Worm (Caenorhabditis elegans) whole organism, L4 larva: ENCODE results near the gene F38C2.4.

Experiments
- F37D6.2 ChIP-seq: sonication (generic microtip); optimal IDR thresholded peaks from 2 replicates; lab custom pipeline; 2016; ENCODE audit warnings: mild to moderate bottlenecking, missing genetic modification characterization, missing compliant biosample characterization
- F44E2.7 ChIP-seq: fragments of 200-800 bp; sonication (Bioruptor generic); IDR thresholded peaks from 2 replicates; pipeline ENCODE4 v2.1.2; 2022; ENCODE audit warnings: missing genetic modification characterization, missing compliant biosample characterization
- T20F7.1 ChIP-seq: fragments of 200-800 bp; sonication (Bioruptor generic); optimal IDR thresholded peaks from 2 replicates; lab custom pipeline; 2018; ENCODE audit warnings: mild to moderate bottlenecking, missing genetic modification characterization, missing compliant biosample characterization
- Y105C5A.15 ChIP-seq: fragments of 200-800 bp; sonication (Bioruptor generic); IDR thresholded peaks from 2 replicates; pipeline ENCODE4 v1.3.6; 2022; ENCODE audit warnings: missing genetic modification characterization, missing compliant biosample characterization
- ama-1 ChIP-seq: fragments of 150-350 bp; optimal IDR thresholded peaks from 2 replicates; lab custom pipeline; 2014; ENCODE audit warnings: inconsistent platforms, mixed read lengths
- arid-1 ChIP-seq: fragments of 200-800 bp; sonication (Bioruptor generic); conservative IDR thresholded peaks from 2 replicates; pipeline ENCODE4 v1.3.6; 2022; ENCODE audit warnings: missing genetic modification reagents, missing genetic modification characterization, missing compliant biosample characterization
- ceh-20 ChIP-seq: fragments of 200-800 bp; sonication (Bioruptor generic); IDR thresholded peaks from 2 replicates; pipeline ENCODE4 v1.3.6; 2022; ENCODE audit warnings: missing genetic modification reagents, missing genetic modification characterization, missing compliant biosample characterization
- ceh-82 ChIP-seq: sonication (generic microtip); optimal IDR thresholded peaks from 2 replicates; lab custom pipeline; 2017; ENCODE audit warnings: missing biosample characterization, missing genetic modification characterization
- dmd-8 ChIP-seq: fragments of 200-800 bp; sonication (Bioruptor generic); IDR thresholded peaks from 2 replicates; pipeline ENCODE4 v1.3.6; 2022; ENCODE audit warnings: missing genetic modification characterization, missing compliant biosample characterization
- duxl-1 ChIP-seq: sonication (generic microtip); optimal IDR thresholded peaks from 2 replicates; lab custom pipeline; 2016; ENCODE audit warnings: mild to moderate bottlenecking, missing genetic modification characterization, moderate library complexity, missing compliant biosample characterization; ENCODE audit not compliant: poor library complexity
- egl-27 ChIP-seq: sonication (generic microtip); optimal IDR thresholded peaks from 3 replicates; lab custom pipeline; 2017; ENCODE audit warnings: missing biosample characterization, missing genetic modification reagents, missing genetic modification characterization
- hmg-1.1 ChIP-seq: fragments of 200-800 bp; sonication (Bioruptor generic); IDR thresholded peaks from 2 replicates; pipeline ENCODE4 v1.3.6; 2022; ENCODE audit warnings: missing genetic modification reagents, missing genetic modification characterization, missing compliant biosample characterization
- lin-15B ChIP-seq: fragments of 150-350 bp; sonication (generic microtip); optimal IDR thresholded peaks from 3 replicates; lab custom pipeline; 2014; ENCODE audit warnings: missing biosample characterization, missing genetic modification characterization
- lin-38 ChIP-seq: fragments of 200-800 bp; sonication (Bioruptor generic); IDR thresholded peaks from 2 replicates; pipeline ENCODE4 v1.3.6; 2022; ENCODE audit warnings: missing genetic modification reagents, missing genetic modification characterization, missing compliant biosample characterization
- lir-3 ChIP-seq: sonication (generic microtip); optimal IDR thresholded peaks from 2 replicates; lab custom pipeline; 2016; ENCODE audit warnings: mild to moderate bottlenecking, missing genetic modification characterization, missing compliant biosample characterization
- lsy-2 ChIP-seq, 2 experiments: fragments of 150-350 bp in 1 of 2; sonication (generic microtip) in 1 of 2; optimal IDR thresholded peaks; 2 replicates each; lab custom pipeline; 2014 to 2017; ENCODE audit warnings: missing biosample characterization in 2 of 2, missing genetic modification characterization in 2 of 2
- madf-5 ChIP-seq, 2 experiments: fragments of 200-800 bp; sonication (Bioruptor generic); IDR thresholded peaks; 2 replicates each; pipeline ENCODE4 v1.3.6; 2022; ENCODE audit warnings: missing compliant biosample characterization in 2 of 2, missing genetic modification characterization in 2 of 2
- madf-9 ChIP-seq: fragments of 200-800 bp; sonication (Bioruptor generic); conservative IDR thresholded peaks from 2 replicates; pipeline ENCODE4 v1.3.6; 2022; ENCODE audit warnings: missing genetic modification reagents, missing genetic modification characterization, missing compliant biosample characterization
- mep-1 ChIP-seq: fragments of 150-350 bp; sonication (generic microtip); optimal IDR thresholded peaks from 3 replicates; lab custom pipeline; 2014; ENCODE audit warnings: missing biosample characterization, missing genetic modification characterization
- nhr-76 ChIP-seq: fragments of 150-350 bp; optimal IDR thresholded peaks from 2 replicates; lab custom pipeline; 2014; ENCODE audit warnings: missing biosample characterization, missing genetic modification characterization
- php-3 ChIP-seq: fragments of 200-800 bp; sonication (Bioruptor generic); IDR thresholded peaks from 2 replicates; pipeline ENCODE4 v1.3.6; 2022; ENCODE audit warnings: missing genetic modification reagents, missing genetic modification characterization, missing compliant biosample characterization
- pqm-1 ChIP-seq: sonication (generic microtip); optimal IDR thresholded peaks from 2 replicates; lab custom pipeline; 2017; ENCODE audit warnings: missing biosample characterization, missing genetic modification characterization
- saeg-2 ChIP-seq: fragments of 200-800 bp; sonication (Bioruptor generic); IDR thresholded peaks from 2 replicates; pipeline ENCODE4 v1.3.6; 2022; ENCODE audit warnings: missing genetic modification reagents, missing genetic modification characterization, missing compliant biosample characterization
- skn-1 ChIP-seq: fragments of 150-350 bp; optimal IDR thresholded peaks from 2 replicates; lab custom pipeline; 2014; ENCODE audit warnings: missing biosample characterization, missing genetic modification characterization
- snpc-1.2 ChIP-seq: fragments of 200-800 bp; sonication (Bioruptor generic); IDR thresholded peaks from 2 replicates; pipeline ENCODE4 v1.3.6; 2022; ENCODE audit warnings: missing genetic modification reagents, missing genetic modification characterization, missing compliant biosample characterization
- unc-39 ChIP-seq: sonication (generic microtip); optimal IDR thresholded peaks from 2 replicates; lab custom pipeline; 2017; ENCODE audit warnings: missing biosample characterization, missing genetic modification characterization
- unc-62 ChIP-seq, 3 experiments: fragments of 150-350 bp in 1 of 3; sonication (generic microtip); optimal IDR thresholded peaks in 2 of 3; peaks in 1 of 3; 1 replicate in 1 of 3; 2 replicates in 2 of 3; lab custom pipeline; 2014 to 2017; ENCODE audit warnings: missing biosample characterization in 3 of 3, missing genetic modification characterization in 3 of 3, missing genetic modification reagents in 3 of 3, missing genotype in 1 of 3
- zfp-2 ChIP-seq: sonication (generic microtip); optimal IDR thresholded peaks from 2 replicates; lab custom pipeline; 2016; ENCODE audit warnings: mild to moderate bottlenecking, missing genetic modification characterization, missing compliant biosample characterization
- zip-11 ChIP-seq: fragments of 200-800 bp; sonication (Bioruptor generic); IDR thresholded peaks from 2 replicates; pipeline ENCODE4 v1.3.6; 2022; ENCODE audit warnings: missing genetic modification characterization, missing compliant biosample characterization
- zip-2 ChIP-seq: fragments of 150-350 bp; optimal IDR thresholded peaks from 2 replicates; lab custom pipeline; 2014; ENCODE audit warnings: missing biosample characterization, missing genetic modification characterization
- ztf-11 ChIP-seq: fragments of 150-350 bp; optimal IDR thresholded peaks from 2 replicates; lab custom pipeline; 2014; ENCODE audit warnings: missing biosample characterization, missing genetic modification characterization

F38C2.4 gene

DNA sequence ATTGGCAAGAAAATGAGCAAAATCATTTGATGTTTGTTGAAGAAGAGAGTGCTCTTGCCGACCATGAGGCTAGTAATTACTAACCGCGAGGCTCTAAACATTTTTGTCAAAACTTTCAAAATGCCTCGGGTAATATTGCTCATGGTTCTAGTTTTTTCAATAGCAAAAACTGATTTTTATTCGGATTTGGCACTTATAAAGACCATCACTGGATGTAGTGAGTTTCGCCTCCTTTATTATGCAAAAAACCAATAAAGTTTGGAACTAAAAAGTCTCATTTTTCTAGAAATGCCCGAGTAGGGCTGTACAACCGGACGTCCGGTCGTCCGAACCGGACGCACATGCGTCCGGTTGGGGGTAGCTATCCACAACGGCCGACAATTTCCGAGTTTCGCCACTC lies 38.0 kb upstream of the F38C2.4 start, which contains the start of the genes hpa-1 and irld-39:
hpa-1 (minus strand) TSS at position 101 of the 400 bp plus-strand sequence.
irld-39 (plus strand) TSS at position 121 of the 400 bp plus-strand sequence.
- no peak for TF ChIP-seq php-3 (GFP tag; lab: Robert Waterston, UW)

DNA sequence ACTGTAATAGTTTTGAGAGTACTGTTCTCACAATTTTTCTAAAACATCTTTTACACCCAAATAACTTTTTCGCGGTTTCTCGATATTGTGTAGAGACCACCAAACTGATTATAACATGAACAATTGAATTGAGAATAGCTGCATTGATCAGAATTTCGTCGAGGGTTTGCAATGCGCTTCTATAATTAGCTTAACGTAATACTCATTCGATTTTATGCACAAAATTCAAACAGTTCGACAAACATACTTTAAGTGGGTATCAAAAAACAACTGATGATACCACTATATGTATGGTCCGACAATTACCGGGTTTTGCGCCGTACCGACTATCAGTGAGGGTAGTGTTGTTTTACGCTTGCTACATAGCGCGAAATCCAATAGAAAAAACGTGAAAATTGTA lies 34.2 kb upstream of the F38C2.4 start:
- TF ChIP-seq egl-27 (tag; lab: Kevin White, UChicago): no peak
- TF ChIP-seq snpc-1.2 (GFP tag; lab: Robert Waterston, UW): peak; percentile 64
- TF ChIP-seq, all 104 proteins: peak for 1

DNA sequence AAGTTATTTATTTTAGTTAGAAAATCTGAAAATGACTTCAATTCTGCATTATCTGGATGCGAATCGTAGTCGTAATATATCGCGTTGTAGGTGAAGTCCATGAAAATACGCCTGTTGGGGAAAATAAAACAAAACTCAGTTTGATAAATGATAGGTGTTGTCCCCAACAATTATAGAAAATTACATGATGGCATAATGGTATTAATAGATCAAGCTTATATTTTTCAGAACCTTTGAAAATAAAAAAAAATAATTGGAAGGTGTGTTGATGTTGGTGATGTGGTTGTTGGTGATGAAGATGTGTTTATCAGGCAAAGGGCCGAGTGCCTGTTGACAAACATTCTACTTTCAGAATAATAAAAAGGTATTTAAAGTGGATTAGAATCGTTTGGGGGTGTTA lies 32.5 kb upstream of the F38C2.4 start, which contains the start of gene srw-61:
srw-61 (minus strand) TSS at position 101 of the 400 bp plus-strand sequence.
- TF ChIP-seq dmd-8 (GFP tag; lab: Robert Waterston, UW) (no peak), saeg-2 (GFP tag; lab: Robert Waterston, UW) (no peak), lin-38 (no peak), lsy-2 (tag; optimal IDR thresholded peaks at IDR 0.05; lab: Kevin White, UChicago) (no peak), T20F7.1 (GFP tag; lab: Kevin White, UChicago) (no peak), lin-15B (tag; lab: Kevin White, UChicago) (no peak), F37D6.2 (no peak)

DNA sequence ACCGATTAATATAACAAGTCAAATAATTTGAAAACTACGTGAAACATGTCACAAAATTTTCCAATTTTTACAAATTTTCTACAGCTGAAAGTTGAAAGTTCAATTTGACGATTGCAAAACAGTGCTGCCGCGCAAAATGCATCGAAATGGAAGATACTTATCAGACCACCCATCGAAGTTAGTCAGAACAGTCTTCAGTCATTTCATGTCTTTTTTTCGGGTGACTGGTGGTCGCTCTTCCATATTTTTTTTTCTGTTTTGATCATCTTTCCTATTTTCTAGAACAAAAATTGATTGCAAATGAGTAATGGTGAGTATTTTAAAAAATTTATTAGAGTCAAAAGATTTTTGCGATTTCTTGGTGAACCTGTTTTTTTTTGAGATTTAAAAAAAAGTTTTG lies 23.9 kb upstream of the F38C2.4 start, which contains the start of gene F38C2.1:
F38C2.1 (plus strand) TSS at position 301 of the 400 bp plus-strand sequence.
- TF ChIP-seq lir-3: no peak
- TF ChIP-seq, all 104 proteins: peak for 0

DNA sequence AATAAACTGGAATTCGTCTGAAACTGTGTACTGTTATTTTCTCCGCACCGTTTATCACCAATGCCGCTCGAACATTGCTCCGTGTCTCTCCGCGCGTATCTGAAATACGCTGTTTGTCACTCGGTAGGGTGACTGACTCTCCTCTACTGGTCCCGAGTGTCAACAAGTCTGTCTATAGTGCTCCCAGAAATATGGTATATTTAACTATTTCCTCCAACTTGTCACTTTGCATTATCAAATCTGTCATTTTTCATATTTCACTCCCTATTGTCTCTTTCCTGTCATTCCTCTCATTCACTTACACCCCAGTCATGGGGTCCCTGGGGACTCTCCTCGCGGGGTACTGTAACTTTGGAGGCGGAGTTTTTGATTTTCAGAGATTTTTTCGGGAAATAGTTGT lies 16.6 kb upstream of the F38C2.4 start, which contains the start of gene hlh-17:
hlh-17 (plus strand) TSS at position 301 of the 400 bp plus-strand sequence.
- TF ChIP-seq unc-62 (GFP tag; optimal IDR thresholded peaks at IDR 0.05 in 1 of 2; lab: Kevin White, UChicago) (peak in 1 of 2 experiments; percentile 57), unc-62 (tag; optimal IDR thresholded peaks at IDR 0.05; lab: Kevin White, UChicago) (no peak), zip-11 (GFP tag; lab: Robert Waterston, UW) (no peak), F44E2.7 (GFP tag; lab: Robert Waterston, UW) (no peak), ztf-11 (tag; lab: Kevin White, UChicago) (no peak), hmg-1.1 (GFP tag; lab: Robert Waterston, UW) (no peak), unc-39 (tag; lab: Kevin White, UChicago) (no peak), ama-1 (lab: Kevin White, UChicago) (no peak)

DNA sequence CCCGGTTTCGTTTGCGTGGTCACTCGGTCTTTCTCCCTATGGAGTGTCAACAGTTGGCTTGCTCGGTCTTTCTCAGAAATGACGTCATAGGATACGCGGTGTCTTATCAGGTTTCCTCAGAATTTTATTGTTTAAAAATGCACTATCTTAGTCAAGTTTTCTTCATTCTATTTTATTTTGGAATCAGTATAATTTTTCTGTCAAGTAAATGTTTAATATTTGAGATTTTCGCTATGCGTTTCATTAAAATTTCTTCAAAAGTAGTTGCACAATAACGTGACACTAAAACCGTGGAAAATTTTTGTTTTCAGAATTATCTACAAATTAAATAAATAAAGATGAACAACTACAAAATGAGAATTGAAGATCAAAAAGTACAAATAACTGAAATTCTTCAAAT lies 13.7 kb upstream of the F38C2.4 start, which contains the start of gene hlh-31:
hlh-31 (plus strand) TSS at position 301 of the 400 bp plus-strand sequence.
- no peak for TF ChIP-seq duxl-1 (tag; lab: Kevin White, UChicago)
- no peak for TF ChIP-seq mep-1 (tag; lab: Kevin White, UChicago)
- TF ChIP-seq zip-2 (tag; lab: Kevin White, UChicago): no peak
- TF ChIP-seq zfp-2 (tag; lab: Kevin White, UChicago): no peak
- no peak for TF ChIP-seq madf-9
- TF ChIP-seq ceh-20 (GFP tag; lab: Robert Waterston, UW): no peak
- no peak for TF ChIP-seq madf-5 (GFP tag; IDR thresholded peaks at IDR 0.05; lab: Robert Waterston, UW)
- TF ChIP-seq nhr-76 (tag; lab: Kevin White, UChicago): no peak
- TF ChIP-seq pqm-1 (tag; lab: Kevin White, UChicago): no peak
- TF ChIP-seq ceh-82 (tag; lab: Kevin White, UChicago): no peak
- no peak for TF ChIP-seq Y105C5A.15 (GFP tag; lab: Robert Waterston, UW)
- no peak for TF ChIP-seq skn-1 (tag; lab: Kevin White, UChicago)
- TF ChIP-seq arid-1: no peak
